Worm (Caenorhabditis elegans) whole organism, late embryonic: Measurements from ENCODE around the gene F54D10.9.

ENCODE experiments used
- C08G9.2 ChIP-seq: sonication (generic microtip); optimal IDR thresholded peaks from 2 replicates; lab custom pipeline; 2016; ENCODE audit warnings: mild to moderate bottlenecking, missing genetic modification characterization, moderate library complexity, missing compliant biosample characterization
- ama-1 ChIP-seq: fragments of 150-350 bp; optimal IDR thresholded peaks from 2 replicates; lab custom pipeline; 2014
- ceh-18 ChIP-seq: sonication (generic microtip); optimal IDR thresholded peaks from 2 replicates; lab custom pipeline; 2016; ENCODE audit warnings: missing genetic modification characterization, missing compliant biosample characterization
- ceh-9 ChIP-seq: sonication (generic microtip); optimal IDR thresholded peaks from 2 replicates; lab custom pipeline; 2016; ENCODE audit warnings: mild to moderate bottlenecking, missing genetic modification characterization, inconsistent platforms, missing compliant biosample characterization
- dmd-4 ChIP-seq: sonication (generic microtip); optimal IDR thresholded peaks from 2 replicates; lab custom pipeline; 2016; ENCODE audit warnings: borderline replicate concordance, missing genetic modification characterization, missing compliant biosample characterization
- ets-4 ChIP-seq: sonication (generic microtip); optimal IDR thresholded peaks from 2 replicates; lab custom pipeline; 2016; ENCODE audit warnings: missing genetic modification characterization, missing compliant biosample characterization
- fkh-10 ChIP-seq: fragments of 150-350 bp; optimal IDR thresholded peaks from 2 replicates; lab custom pipeline; 2014; ENCODE audit warnings: missing biosample characterization, missing genetic modification reagents, missing genetic modification characterization
- gmeb-2 ChIP-seq: sonication (generic microtip); optimal IDR thresholded peaks from 2 replicates; lab custom pipeline; 2016; ENCODE audit warnings: missing genetic modification characterization, inconsistent platforms, missing compliant biosample characterization
- hlh-13 ChIP-seq: fragments of 200-800 bp; sonication (Bioruptor generic); optimal IDR thresholded peaks from 2 replicates; lab custom pipeline; 2018; ENCODE audit warnings: mild to moderate bottlenecking, missing genetic modification characterization, missing compliant biosample characterization
- nhr-11 ChIP-seq: fragments of 150-350 bp; optimal IDR thresholded peaks from 2 replicates; lab custom pipeline; 2014; ENCODE audit warnings: missing biosample characterization, missing genetic modification characterization
- pat-9 ChIP-seq: fragments of 200-800 bp; sonication (Bioruptor generic); optimal IDR thresholded peaks from 2 replicates; lab custom pipeline; 2018; ENCODE audit warnings: mild to moderate bottlenecking, missing genetic modification characterization, moderate library complexity, missing compliant biosample characterization
- pha-4 ChIP-seq: fragments of 150-350 bp; optimal IDR thresholded peaks from 2 replicates; lab custom pipeline; 2018; ENCODE audit warnings: missing biosample characterization, missing genetic modification reagents, missing genetic modification characterization
- sdc-2 ChIP-seq: sonication (generic microtip); optimal IDR thresholded peaks from 2 replicates; lab custom pipeline; 2016; ENCODE audit warnings: missing genotype, missing genetic modification characterization, missing compliant biosample characterization
- ttx-3 ChIP-seq: sonication (generic microtip); optimal IDR thresholded peaks from 2 replicates; lab custom pipeline; 2016; ENCODE audit warnings: missing genetic modification reagents, missing genetic modification characterization, missing compliant biosample characterization

DNA sequence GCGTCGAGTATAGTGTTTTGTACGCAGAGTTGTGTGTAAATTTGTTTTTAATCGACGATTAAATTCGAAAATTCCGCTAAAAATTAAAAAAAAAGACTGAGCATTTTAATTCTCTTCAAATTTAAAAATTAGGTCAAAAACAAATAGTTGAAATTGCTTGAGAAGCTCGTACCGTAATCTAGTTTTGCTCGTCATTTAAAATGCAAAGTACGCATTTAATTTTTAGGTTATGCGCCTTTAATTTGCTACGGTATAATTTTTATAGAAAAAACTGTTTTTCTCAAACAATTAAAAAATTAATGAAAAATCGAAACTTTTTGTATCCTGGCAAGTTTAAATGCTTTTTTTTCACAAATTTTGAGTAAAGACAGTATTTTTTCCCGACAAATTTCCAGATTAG is 23.6 kb downstream of the F54D10.9 start:
- no peak for TF ChIP-seq dmd-4 (tag; lab: Kevin White, UChicago)
- TF ChIP-seq nhr-11 (tag; lab: Kevin White, UChicago): no peak
- TF ChIP-seq C08G9.2 (tag; lab: Kevin White, UChicago): no peak
- no peak for TF ChIP-seq ttx-3
- TF ChIP-seq ets-4: no peak
- TF ChIP-seq ceh-9: no peak
- TF ChIP-seq sdc-2: no peak
- no peak for TF ChIP-seq pha-4 (tag; lab: Kevin White, UChicago)
- no peak for TF ChIP-seq gmeb-2
- no peak for TF ChIP-seq ama-1 (lab: Kevin White, UChicago)
- TF ChIP-seq pat-9 (tag; lab: Kevin White, UChicago): no peak
- no peak for TF ChIP-seq fkh-10 (GFP tag; lab: Kevin White, UChicago)
- no peak for TF ChIP-seq hlh-13 (GFP tag; lab: Kevin White, UChicago)
- no peak for TF ChIP-seq ceh-18 (tag; lab: Kevin White, UChicago)
